Fruit fly (Drosophila melanogaster) whole organism, prepupa: ENCODE measurements around the gene Stt3A.

ENCODE experiments used
- CG32006 ChIP-seq: fragments of 200-800 bp; sonication (Bioruptor generic); optimal IDR thresholded peaks from 3 replicates; lab custom pipeline; 2017; ENCODE audit warnings: missing biosample characterization, mild to moderate bottlenecking, missing genetic modification characterization
- CG6808 ChIP-seq: fragments of 200-800 bp; sonication (Bioruptor generic); optimal IDR thresholded peaks from 3 replicates; lab custom pipeline; 2017; ENCODE audit warnings: missing biosample characterization, missing genetic modification characterization, mild to moderate bottlenecking, moderate library complexity, missing genetic modification reagents
- Eip93F ChIP-seq: fragments of 200-800 bp; sonication (Bioruptor generic); optimal IDR thresholded peaks from 2 replicates; lab custom pipeline; 2016; ENCODE audit warnings: missing biosample characterization, mild to moderate bottlenecking, missing genetic modification characterization
- Gug ChIP-seq: fragments of 200-800 bp; sonication (Bioruptor generic); IDR thresholded peaks from 2 replicates; pipeline ENCODE4 v1.3.6; 2022; ENCODE audit warnings: missing biosample characterization, missing genetic modification characterization
- Hr38 ChIP-seq: sonication (Bioruptor generic); optimal IDR thresholded peaks from 2 replicates; lab custom pipeline; 2016; ENCODE audit warnings: missing biosample characterization, missing genetic modification characterization
- Hr39 ChIP-seq: fragments of 200-800 bp; sonication (Bioruptor generic); optimal IDR thresholded peaks from 2 replicates; lab custom pipeline; 2016; ENCODE audit warnings: missing biosample characterization, missing genetic modification characterization
- OdsH ChIP-seq: fragments of 200-800 bp; sonication (Bioruptor generic); optimal IDR thresholded peaks from 3 replicates; lab custom pipeline; 2016; ENCODE audit warnings: missing biosample characterization, missing genetic modification characterization
- eg ChIP-seq: fragments of 200-800 bp; sonication (Bioruptor generic); IDR thresholded peaks from 3 replicates; pipeline ENCODE4 v1.3.6; 2022; ENCODE audit warnings: missing biosample characterization, missing genetic modification characterization
- spab ChIP-seq: fragments of 200-800 bp; sonication (Bioruptor generic); optimal IDR thresholded peaks from 2 replicates; lab custom pipeline; 2017; ENCODE audit warnings: missing biosample characterization, mild to moderate bottlenecking, missing genetic modification characterization, missing genetic modification reagents
- svp ChIP-seq: fragments of 200-800 bp; sonication (Bioruptor generic); peaks from one replicate; lab custom pipeline; 2016; ENCODE audit warnings: missing biosample characterization, missing genetic modification characterization
- topi ChIP-seq: fragments of 200-800 bp; sonication (Bioruptor generic); optimal IDR thresholded peaks from 3 replicates; lab custom pipeline; 2016; ENCODE audit warnings: missing biosample characterization, missing genetic modification characterization

DNA sequence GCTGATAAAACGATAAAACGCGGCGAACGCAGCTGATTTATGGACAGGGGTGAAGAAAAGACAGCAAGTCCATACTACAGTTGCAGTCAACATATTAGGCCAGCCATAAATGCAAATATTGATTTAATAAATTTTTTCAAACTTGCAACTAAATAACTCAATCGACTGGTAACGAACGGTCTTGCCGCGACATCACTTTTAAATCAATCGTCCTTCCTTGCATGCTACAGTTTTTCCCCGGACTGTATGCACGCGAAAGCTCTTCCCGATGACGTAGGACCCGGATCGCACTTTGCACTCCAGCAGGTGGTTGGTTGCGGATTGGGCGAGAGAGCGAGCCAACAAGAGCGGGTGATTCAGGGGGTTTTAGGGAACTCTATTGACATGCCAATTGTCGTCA lies 11.2 kb upstream of the Stt3A start:
- TF ChIP-seq CG32006 (GFP tag; lab: Kevin White, UChicago) (peak; percentile 82), Hr39 (GFP tag; lab: Kevin White, UChicago) (peak; percentile 97), Gug (peak; percentile 78), eg (GFP tag; lab: Robert Waterston, UW) (peak; percentile 93), topi (GFP tag; lab: Kevin White, UChicago) (peak; percentile 97), OdsH (GFP tag; lab: Kevin White, UChicago) (peak; percentile 93), spab (peak; percentile 78), Hr38 (GFP tag; lab: Kevin White, UChicago) (peak; percentile 42), CG6808 (GFP tag; lab: Kevin White, UChicago) (peak; percentile 80), svp (GFP tag; lab: Kevin White, UChicago) (peak; percentile 98), Eip93F (GFP tag; lab: Kevin White, UChicago) (peak; percentile 86)
